Fruit fly (Drosophila melanogaster): ENCODE results near the gene CG16820.
A peak's percentile ranks its signal among the peaks of the same experiment; 100 is the strongest.

The CG16820 gene

dm6 chr2L:13205256-13205655, 40.8 kb upstream of the CG16820 start (continued):
- TF ChIP-seq MESR4 (GFP tag; optimal IDR thresholded peaks at IDR 0.05): no peak
- no peak for TF ChIP-seq stc (GFP tag; IDR thresholded peaks at IDR 0.05)
- peak; percentile 26 for TF ChIP-seq kah (GFP tag; optimal IDR thresholded peaks at IDR 0.05)
- no peak for TF ChIP-seq Hr39 (optimal IDR thresholded peaks at IDR 0.05)
- TF ChIP-seq Atf-2 (GFP tag; optimal IDR thresholded peaks at IDR 0.05): no peak
- no peak for TF ChIP-seq CG17186 (GFP tag; optimal IDR thresholded peaks at IDR 0.05)
- peak; percentile 25 for TF ChIP-seq CG15601 (tag; optimal IDR thresholded peaks at IDR 0.05)
- TF ChIP-seq CG6765 (GFP tag; optimal IDR thresholded peaks at IDR 0.05): no peak
- TF ChIP-seq CG13424 (tag; optimal IDR thresholded peaks at IDR 0.05): peak; percentile 29
- no peak for TF ChIP-seq CG11560 (tag; IDR thresholded peaks at IDR 0.05)
- peak; percentile 3 for TF ChIP-seq CG10209 (GFP tag; optimal IDR thresholded peaks at IDR 0.05)
- TF ChIP-seq CG10431 (GFP tag; optimal IDR thresholded peaks at IDR 0.05): no peak
- TF ChIP-seq HLH54F (GFP tag; optimal IDR thresholded peaks at IDR 0.05): no peak
- no peak for TF ChIP-seq CG1602 (GFP tag; optimal IDR thresholded peaks at IDR 0.05)
- no peak for TF ChIP-seq zen2 (GFP tag; IDR thresholded peaks at IDR 0.05; ENCODE audit: partially characterized antibody)
- TF ChIP-seq CG12219 (GFP tag; optimal IDR thresholded peaks at IDR 0.05): no peak
- TF ChIP-seq usp (GFP tag; optimal IDR thresholded peaks at IDR 0.05): no peak
- TF ChIP-seq schlank (tag; optimal IDR thresholded peaks at IDR 0.05): no peak
- peak; percentile 3 for TF ChIP-seq CG2202 (tag; optimal IDR thresholded peaks at IDR 0.05)
- TF ChIP-seq tio (GFP tag; optimal IDR thresholded peaks at IDR 0.05): no peak
- no peak for TF ChIP-seq CG7372 (GFP tag; IDR thresholded peaks at IDR 0.05)
- no peak for TF ChIP-seq btn (GFP tag; optimal IDR thresholded peaks at IDR 0.05)
- peak; percentile 51; the same call in 1 of the 3 replicates for TF ChIP-seq so (GFP tag; IDR thresholded peaks at IDR 0.05)
- TF ChIP-seq crp (GFP tag; optimal IDR thresholded peaks at IDR 0.05): peak in 1 of 2 experiments; percentile 7
- TF ChIP-seq vvl (GFP tag; IDR thresholded peaks at IDR 0.05): peak; percentile 60; the same call in 1 of the 2 replicates
- no peak for TF ChIP-seq Mad (GFP tag; optimal IDR thresholded peaks at IDR 0.05)
- no peak for TF ChIP-seq cad (GFP tag; optimal IDR thresholded peaks at IDR 0.05)
- peak; percentile 83 for TF ChIP-seq kni (GFP tag; optimal IDR thresholded peaks at IDR 0.05)
- no peak for TF ChIP-seq Asciz (GFP tag; optimal IDR thresholded peaks at IDR 0.05)
- TF ChIP-seq mam (GFP tag; optimal IDR thresholded peaks at IDR 0.05): no peak
- TF ChIP-seq CG3281 (GFP tag; optimal IDR thresholded peaks at IDR 0.05): no peak
- TF ChIP-seq NC2β (GFP tag; optimal IDR thresholded peaks at IDR 0.05): no peak
- no peak for TF ChIP-seq CG8944 (GFP tag; optimal IDR thresholded peaks at IDR 0.05)
- TF ChIP-seq CG1603 (tag; optimal IDR thresholded peaks at IDR 0.05): peak; percentile 20
- TF ChIP-seq stwl (tag; optimal IDR thresholded peaks at IDR 0.05): no peak
- no peak for TF ChIP-seq Fer3 (tag; optimal IDR thresholded peaks at IDR 0.05)
- no peak for TF ChIP-seq grn (GFP tag; optimal IDR thresholded peaks at IDR 0.05)
- no peak for TF ChIP-seq ab (GFP tag; optimal IDR thresholded peaks at IDR 0.05)
- no peak for TF ChIP-seq TFAM (GFP tag; optimal IDR thresholded peaks at IDR 0.05)
- no peak for TF ChIP-seq lola (GFP tag; optimal IDR thresholded peaks at IDR 0.05)
- 0 out of 2 replicates have a peak, but pooled peaks have one; percentile 3 for TF ChIP-seq CG14441 (GFP tag; IDR thresholded peaks at IDR 0.05)
- TF ChIP-seq Hmx (GFP tag; optimal IDR thresholded peaks at IDR 0.05): no peak
- TF ChIP-seq dpn (GFP tag; optimal IDR thresholded peaks at IDR 0.05): no peak
- TF ChIP-seq HmgZ (tag; optimal IDR thresholded peaks at IDR 0.05): peak; percentile 7
- no peak for TF ChIP-seq Sry-β (GFP tag; optimal IDR thresholded peaks at IDR 0.05)
- TF ChIP-seq MTF-1 (GFP tag; optimal IDR thresholded peaks at IDR 0.05; ENCODE audit: borderline replicate concordance): peak; percentile 36
- TF ChIP-seq MBD-R2 (GFP tag; IDR thresholded peaks at IDR 0.05): peak; percentile 33; the same call in 1 of the 2 replicates
- no peak for TF ChIP-seq cato (GFP tag; optimal IDR thresholded peaks at IDR 0.05; ENCODE audit: borderline replicate concordance)
- no peak for TF ChIP-seq sna (GFP tag; IDR thresholded peaks at IDR 0.05; ENCODE audit: partially characterized antibody)
- TF ChIP-seq CG10462 (GFP tag; optimal IDR thresholded peaks at IDR 0.05): no peak
- no peak for TF ChIP-seq row (GFP tag; IDR thresholded peaks at IDR 0.05)

Measured in whole organism, embryonic.